Fruit fly (Drosophila melanogaster): ENCODE results near the gene nmo.

DNA sequence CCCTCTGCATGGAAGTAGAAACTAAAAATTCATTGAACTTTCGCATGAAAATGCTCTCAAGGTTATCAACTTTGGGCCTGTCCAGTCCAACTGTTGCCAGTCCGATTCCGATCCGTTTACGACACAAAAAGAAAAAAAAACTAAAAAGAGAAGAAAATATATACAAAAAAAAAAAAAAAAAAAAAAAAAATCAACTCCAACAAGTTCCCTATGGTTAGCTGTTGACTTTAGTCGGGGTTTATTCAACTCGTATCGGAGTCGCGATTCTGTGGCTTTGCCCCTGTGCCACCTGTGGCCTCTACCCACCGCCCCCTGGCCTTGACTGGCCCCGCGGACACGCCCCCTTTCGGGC is 35.0 kb downstream of the nmo start:
- no peak for TF ChIP-seq ttk (optimal IDR thresholded peaks at IDR 0.05)
- no peak for TF ChIP-seq Sin3A (optimal IDR thresholded peaks at IDR 0.05)
- TF ChIP-seq h (optimal IDR thresholded peaks at IDR 0.05): no peak
- no peak for TF ChIP-seq psq (optimal IDR thresholded peaks at IDR 0.05)
- TF ChIP-seq insv (optimal IDR thresholded peaks at IDR 0.05): no peak
